Worm (Caenorhabditis elegans) whole organism, L2 larva: ENCODE results near the gene Y48D7A.1.

ENCODE experiments used
- C34F6.9 ChIP-seq: fragments of 150-350 bp; optimal IDR thresholded peaks from 2 replicates; lab custom pipeline; 2014; ENCODE audit warnings: missing biosample characterization, missing genetic modification characterization
- F13H6.1 ChIP-seq: sonication (generic microtip); optimal IDR thresholded peaks from 2 replicates; lab custom pipeline; 2016; ENCODE audit warnings: missing genetic modification characterization, missing compliant biosample characterization
- R02D3.7 ChIP-seq: fragments of 150-350 bp; optimal IDR thresholded peaks from 2 replicates; lab custom pipeline; 2014; ENCODE audit warnings: missing biosample characterization, missing genetic modification characterization
- Y55F3AM.14 ChIP-seq: fragments of 200-800 bp; sonication (Bioruptor generic); optimal IDR thresholded peaks from 2 replicates; lab custom pipeline; 2018; ENCODE audit warnings: mild to moderate bottlenecking, missing genetic modification characterization, missing compliant biosample characterization
- aly-2 ChIP-seq: fragments of 150-350 bp; optimal IDR thresholded peaks from 2 replicates; lab custom pipeline; 2014; ENCODE audit warnings: missing biosample characterization, missing genetic modification characterization
- ama-1 ChIP-seq: fragments of 150-350 bp; optimal IDR thresholded peaks from 2 replicates; lab custom pipeline; 2018; ENCODE audit warnings: inconsistent platforms
- blmp-1 ChIP-seq: sonication (generic microtip); optimal IDR thresholded peaks from 2 replicates; lab custom pipeline; 2017; ENCODE audit warnings: missing genetic modification characterization, mild to moderate bottlenecking, missing compliant biosample characterization, antibody characterized with exemption, moderate library complexity; ENCODE audit not compliant: insufficient read depth
- ceh-16 ChIP-seq: fragments of 150-350 bp; optimal IDR thresholded peaks from 2 replicates; lab custom pipeline; 2014; ENCODE audit warnings: missing biosample characterization, missing genetic modification characterization
- ceh-82 ChIP-seq: fragments of 150-350 bp; optimal IDR thresholded peaks from 2 replicates; lab custom pipeline; 2014; ENCODE audit warnings: missing biosample characterization, missing genetic modification characterization
- crh-2 ChIP-seq: sonication (generic microtip); optimal IDR thresholded peaks from 2 replicates; lab custom pipeline; 2017; ENCODE audit warnings: missing biosample characterization, missing genetic modification characterization
- elt-1 ChIP-seq: fragments of 150-350 bp; optimal IDR thresholded peaks from 2 replicates; lab custom pipeline; 2014; ENCODE audit warnings: missing biosample characterization, missing genetic modification characterization
- elt-3 ChIP-seq: sonication (generic microtip); optimal IDR thresholded peaks from 2 replicates; lab custom pipeline; 2017; ENCODE audit warnings: missing biosample characterization, missing genetic modification characterization
- fos-1 ChIP-seq: fragments of 150-350 bp; optimal IDR thresholded peaks from 2 replicates; lab custom pipeline; 2014; ENCODE audit warnings: missing biosample characterization, missing genetic modification characterization
- lin-11 ChIP-seq: fragments of 150-350 bp; sonication (generic microtip); optimal IDR thresholded peaks from 2 replicates; lab custom pipeline; 2014; ENCODE audit warnings: missing biosample characterization, missing genetic modification characterization, inconsistent platforms, mixed read lengths
- lin-39 ChIP-seq: fragments of 150-350 bp; optimal IDR thresholded peaks from 2 replicates; lab custom pipeline; 2014; ENCODE audit warnings: missing biosample characterization, missing genetic modification reagents, missing genetic modification characterization
- lsy-2 ChIP-seq, 2 experiments: fragments of 150-350 bp in 1 of 2; sonication (generic microtip) in 1 of 2; optimal IDR thresholded peaks; 2 replicates each; lab custom pipeline; 2014 to 2017; ENCODE audit warnings: missing biosample characterization in 2 of 2, missing genetic modification characterization in 2 of 2
- mbf-1 ChIP-seq: sonication (generic microtip); optimal IDR thresholded peaks from 2 replicates; lab custom pipeline; 2017; ENCODE audit warnings: missing biosample characterization, missing genetic modification characterization
- mdl-1 ChIP-seq, 2 experiments: fragments of 150-350 bp in 1 of 2; sonication (generic microtip) in 1 of 2; optimal IDR thresholded peaks; 2 replicates each; lab custom pipeline; 2017; ENCODE audit warnings: missing biosample characterization in 2 of 2, missing genetic modification characterization in 2 of 2
- nhr-10 ChIP-seq: sonication (generic microtip); optimal IDR thresholded peaks from 2 replicates; lab custom pipeline; 2017; ENCODE audit warnings: missing biosample characterization, missing genetic modification characterization
- nhr-12 ChIP-seq: fragments of 150-350 bp; optimal IDR thresholded peaks from 2 replicates; lab custom pipeline; 2014; ENCODE audit warnings: missing biosample characterization, missing genetic modification characterization
- nhr-129 ChIP-seq: fragments of 150-350 bp; optimal IDR thresholded peaks from 2 replicates; lab custom pipeline; 2014; ENCODE audit warnings: missing biosample characterization, missing genetic modification characterization
- nhr-21 ChIP-seq: fragments of 150-350 bp; optimal IDR thresholded peaks from 2 replicates; lab custom pipeline; 2014; ENCODE audit warnings: missing biosample characterization, missing genetic modification characterization
- nhr-23 ChIP-seq: fragments of 150-350 bp; optimal IDR thresholded peaks from 2 replicates; lab custom pipeline; 2014; ENCODE audit warnings: missing biosample characterization, missing genetic modification reagents, missing genetic modification characterization
- nhr-6 ChIP-seq: fragments of 150-350 bp; optimal IDR thresholded peaks from 2 replicates; lab custom pipeline; 2014; ENCODE audit warnings: missing biosample characterization, missing genetic modification characterization
- sem-4 ChIP-seq: fragments of 150-350 bp; optimal IDR thresholded peaks from 2 replicates; lab custom pipeline; 2014; ENCODE audit warnings: missing biosample characterization, missing genetic modification reagents, missing genetic modification characterization
- skn-1 ChIP-seq: sonication (generic microtip); optimal IDR thresholded peaks from 2 replicates; lab custom pipeline; 2017; ENCODE audit warnings: missing biosample characterization, missing genetic modification characterization
- sma-3 ChIP-seq: sonication (generic microtip); optimal IDR thresholded peaks from 2 replicates; lab custom pipeline; 2016; ENCODE audit warnings: missing genetic modification reagents, missing genetic modification characterization, missing compliant biosample characterization
- sma-9 ChIP-seq, 2 experiments: fragments of 150-350 bp in 1 of 2; sonication (generic microtip) in 1 of 2; optimal IDR thresholded peaks; 2 replicates each; lab custom pipeline; 2014 to 2016; ENCODE audit warnings: missing genetic modification characterization in 2 of 2, mild to moderate bottlenecking in 1 of 2, missing biosample characterization in 1 of 2, missing compliant biosample characterization in 1 of 2, missing genetic modification reagents in 1 of 2, moderate library complexity in 1 of 2
- snpc-4 ChIP-seq: fragments of 150-350 bp; optimal IDR thresholded peaks from 2 replicates; lab custom pipeline; 2014; ENCODE audit warnings: missing biosample characterization, missing genetic modification characterization
- unc-39 ChIP-seq: fragments of 150-350 bp; optimal IDR thresholded peaks from 2 replicates; lab custom pipeline; 2014; ENCODE audit warnings: missing biosample characterization, missing genetic modification characterization
- ztf-1 ChIP-seq: fragments of 200-800 bp; sonication (Bioruptor generic); conservative IDR thresholded peaks from 2 replicates; pipeline ENCODE4 v1.3.6; 2022; ENCODE audit warnings: missing genetic modification characterization, missing compliant biosample characterization
- ztf-11 ChIP-seq: sonication (generic microtip); optimal IDR thresholded peaks from 2 replicates; lab custom pipeline; 2017; ENCODE audit warnings: missing biosample characterization, missing genetic modification characterization
- ztf-4 ChIP-seq: fragments of 150-350 bp; optimal IDR thresholded peaks from 2 replicates; lab custom pipeline; 2014; ENCODE audit warnings: missing biosample characterization, missing genetic modification characterization

Y48D7A.1 gene

DNA sequence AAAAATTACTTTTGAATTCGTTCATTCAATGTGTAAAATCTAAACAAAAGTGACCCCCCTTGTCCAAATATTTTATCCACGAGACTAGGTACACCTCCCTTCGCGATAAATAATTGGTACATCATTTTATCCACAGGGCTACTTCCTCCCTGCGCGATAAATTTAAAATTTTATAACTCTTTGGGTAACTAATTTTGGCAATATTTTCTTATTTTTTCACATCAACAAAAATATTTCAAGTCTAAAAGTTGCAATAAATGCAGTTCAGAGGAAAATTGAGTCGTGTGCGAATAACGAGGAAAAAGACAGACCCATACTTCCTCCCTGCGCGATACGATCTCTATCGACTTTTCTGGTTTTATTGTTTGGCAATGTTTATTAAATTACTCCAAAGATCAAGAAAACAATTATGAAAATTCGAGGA is 12.3 kb upstream of the Y48D7A.1 start (continued):
- TF ChIP-seq ztf-11 (tag; lab: Kevin White, UChicago), result peak; percentile 82
- TF ChIP-seq unc-39 (tag; lab: Kevin White, UChicago), result peak; percentile 91
- peak; percentile 95 for TF ChIP-seq ztf-4
- TF ChIP-seq aly-2, result peak; percentile 65
- peak; percentile 85 for TF ChIP-seq R02D3.7 (tag; lab: Kevin White, UChicago)
- TF ChIP-seq mdl-1 (tag; optimal IDR thresholded peaks at IDR 0.05; lab: Kevin White, UChicago), result peak; percentile 89 to 96
- TF ChIP-seq F13H6.1, result peak; percentile 99
- TF ChIP-seq ztf-1, result no peak
- TF ChIP-seq, all 48 proteins: peak for 44

ce11 chrX:2999652-3000051 is 9.6 kb upstream of the Y48D7A.1 start, which contains the start of gene Y41G9A.17:
TSS of gene Y41G9A.17 (minus strand) at chrX:2999752.
- TF ChIP-seq mbf-1 (no peak), lin-11 (no peak), elt-3 (no peak), F13H6.1 (no peak), skn-1 (tag; lab: Kevin White, UChicago) (no peak), lin-39 (tag; lab: Kevin White, UChicago) (no peak), crh-2 (no peak), nhr-23 (tag; lab: Kevin White, UChicago) (no peak), lsy-2 (tag; optimal IDR thresholded peaks at IDR 0.05; lab: Kevin White, UChicago) (no peak), ceh-16 (tag; lab: Kevin White, UChicago) (no peak), snpc-4 (tag; lab: Kevin White, UChicago) (no peak), nhr-129 (tag; lab: Kevin White, UChicago) (no peak), Y55F3AM.14 (no peak), nhr-12 (tag; lab: Kevin White, UChicago) (no peak), nhr-10 (no peak), R02D3.7 (tag; lab: Kevin White, UChicago) (no peak), sma-3 (no peak), ztf-4 (no peak)

- TF ChIP-seq ztf-4, result no peak
- TF ChIP-seq ceh-82 (tag; lab: Kevin White, UChicago), result no peak
- no peak for TF ChIP-seq fos-1 (tag; lab: Kevin White, UChicago)
- no peak for TF ChIP-seq ztf-1
- no peak for TF ChIP-seq nhr-21
- TF ChIP-seq mbf-1, result no peak
Observed at ce11 chrX:3003703-3004102, 5.6 kb upstream of the Y48D7A.1 start, which contains the start of gene Y41G9A.6. TSS of gene Y41G9A.6 (minus strand) at chrX:3003803.

ce11 chrX:3018505-3018996 is 9.3 kb downstream of the Y48D7A.1 start, which contains the start of gene flp-18:
TSS of gene flp-18 (minus strand) at chrX:3018555.
- TF ChIP-seq R02D3.7 (tag; lab: Kevin White, UChicago), result no peak
- no peak for TF ChIP-seq sem-4 (tag; lab: Kevin White, UChicago)
- TF ChIP-seq ama-1 (lab: Kevin White, UChicago), result no peak
- TF ChIP-seq nhr-12 (tag; lab: Kevin White, UChicago), result no peak

ce11 chrX:3019996-3020395 is 10.7 kb downstream of the Y48D7A.1 start:
- TF ChIP-seq nhr-21 (no peak), ztf-1 (no peak), sma-9 (GFP tag; optimal IDR thresholded peaks at IDR 0.05; lab: Kevin White, UChicago) (peak; percentile 17), sma-9 (tag; optimal IDR thresholded peaks at IDR 0.05; lab: Kevin White, UChicago) (no peak), elt-1 (no peak), C34F6.9 (no peak), nhr-129 (tag; lab: Kevin White, UChicago) (no peak), blmp-1 (no peak)

DNA sequence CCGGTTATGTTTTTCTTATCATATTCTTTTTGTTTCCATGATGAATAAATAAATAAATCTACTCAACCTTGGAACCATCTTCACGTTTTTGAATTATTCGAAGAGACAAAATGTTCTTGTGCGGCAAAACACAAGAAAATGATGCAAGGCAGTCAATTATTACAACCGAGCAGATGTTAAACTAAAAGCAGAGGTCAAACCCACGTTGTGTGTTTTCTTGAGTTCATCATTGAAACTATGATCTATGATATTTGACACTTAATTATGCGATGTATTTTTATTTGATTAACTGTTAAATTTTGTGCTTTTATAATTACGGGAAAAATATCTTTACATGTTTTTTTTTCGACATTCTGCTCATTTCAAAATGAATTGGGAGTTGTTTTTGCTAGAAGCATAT is 12.2 kb downstream of the Y48D7A.1 start:
- no peak for TF ChIP-seq ztf-4
- TF ChIP-seq lsy-2 (tag; optimal IDR thresholded peaks at IDR 0.05; lab: Kevin White, UChicago), result peak in 1 of 2 experiments; percentile 14
- peak; percentile 67 for TF ChIP-seq nhr-129 (tag; lab: Kevin White, UChicago)
- TF ChIP-seq nhr-6 (tag; lab: Kevin White, UChicago), result no peak
- TF ChIP-seq F13H6.1, result peak; percentile 36
- TF ChIP-seq sma-9 (GFP tag; optimal IDR thresholded peaks at IDR 0.05; lab: Kevin White, UChicago), result peak; percentile 68
- TF ChIP-seq sma-9 (tag; optimal IDR thresholded peaks at IDR 0.05; lab: Kevin White, UChicago), result no peak
